Fruit fly (Drosophila melanogaster) whole organism, prepupa: ENCODE measurements around the gene CG33107.

Experiments
- Blimp-1 ChIP-seq: fragments of 200-800 bp; sonication (Bioruptor generic); optimal IDR thresholded peaks from 3 replicates; lab custom pipeline; 2017; ENCODE audit warnings: missing biosample characterization, missing genetic modification characterization, mild to moderate bottlenecking, moderate library complexity, missing genetic modification reagents
- CG31627 ChIP-seq: fragments of 200-800 bp; sonication (Bioruptor generic); optimal IDR thresholded peaks from 3 replicates; lab custom pipeline; 2016; ENCODE audit warnings: missing biosample characterization, missing genetic modification characterization
- CG6792 ChIP-seq: fragments of 200-800 bp; sonication (Bioruptor generic); optimal IDR thresholded peaks from 3 replicates; lab custom pipeline; 2016; ENCODE audit warnings: missing biosample characterization, missing genetic modification characterization
- Sox102F ChIP-seq: fragments of 200-800 bp; sonication (Bioruptor generic); optimal IDR thresholded peaks from 2 replicates; lab custom pipeline; 2016; ENCODE audit warnings: missing biosample characterization, mild to moderate bottlenecking, missing genetic modification characterization

- TF ChIP-seq Sox102F (GFP tag; lab: Kevin White, UChicago) = no peak
- TF ChIP-seq CG6792 (GFP tag; lab: Kevin White, UChicago) = no peak
- no peak for TF ChIP-seq Blimp-1
- no peak for TF ChIP-seq CG31627 (GFP tag; lab: Kevin White, UChicago)
Observed at dm6 chr3R:22557100-22557741, 27.3 kb downstream of the CG33107 start.
